Worm (Caenorhabditis elegans) whole organism, L4 larva: ENCODE results near the gene dct-1.
A peak's percentile ranks its signal among the peaks of the same experiment; 100 is the strongest.

Source experiments
- F10B5.3 ChIP-seq: sonication (generic microtip); optimal IDR thresholded peaks from 2 replicates; lab custom pipeline; 2016; ENCODE audit warnings: mild to moderate bottlenecking, missing genetic modification characterization, missing compliant biosample characterization
- F26F4.8 ChIP-seq: fragments of 200-800 bp; sonication (Bioruptor generic); conservative IDR thresholded peaks from 2 replicates; pipeline ENCODE4 v1.3.6; 2022; ENCODE audit warnings: missing genetic modification characterization, missing compliant biosample characterization
- F37D6.2 ChIP-seq: sonication (generic microtip); optimal IDR thresholded peaks from 2 replicates; lab custom pipeline; 2016; ENCODE audit warnings: mild to moderate bottlenecking, missing genetic modification characterization, missing compliant biosample characterization
- R02D3.7 ChIP-seq: fragments of 150-350 bp; sonication (generic microtip); optimal IDR thresholded peaks from 3 replicates; lab custom pipeline; 2014; ENCODE audit warnings: missing biosample characterization, missing genetic modification characterization
- Y48G9A.11 ChIP-seq: fragments of 200-800 bp; sonication (Bioruptor generic); IDR thresholded peaks from 2 replicates; pipeline ENCODE4 v1.3.6; 2022; ENCODE audit warnings: missing genetic modification reagents, missing genetic modification characterization, missing compliant biosample characterization
- Y75B8A.6 ChIP-seq: fragments of 200-800 bp; sonication (Bioruptor generic); IDR thresholded peaks from 2 replicates; pipeline ENCODE4 v1.3.6; 2022; ENCODE audit warnings: missing genetic modification reagents, missing genetic modification characterization, missing compliant biosample characterization
- aha-1 ChIP-seq: fragments of 150-350 bp; peaks from one replicate; lab custom pipeline; 2014; ENCODE audit warnings: missing biosample characterization, missing genetic modification characterization
- attf-4 ChIP-seq: sonication (generic microtip); optimal IDR thresholded peaks from 3 replicates; lab custom pipeline; 2017; ENCODE audit warnings: missing biosample characterization, missing genetic modification characterization
- ceh-28 ChIP-seq: fragments of 150-350 bp; optimal IDR thresholded peaks from 2 replicates; lab custom pipeline; 2014; ENCODE audit warnings: missing biosample characterization, missing genetic modification reagents, missing genetic modification characterization
- ceh-82 ChIP-seq: sonication (generic microtip); optimal IDR thresholded peaks from 2 replicates; lab custom pipeline; 2017; ENCODE audit warnings: missing biosample characterization, missing genetic modification characterization
- ctbp-1 ChIP-seq: fragments of 200-800 bp; sonication (Bioruptor generic); IDR thresholded peaks from 2 replicates; pipeline ENCODE4 v1.3.6; 2022; ENCODE audit warnings: missing genetic modification reagents, missing genetic modification characterization, missing compliant biosample characterization
- daf-16 ChIP-seq, 3 experiments: sonication (generic microtip); optimal IDR thresholded peaks; 2 replicates each; lab custom pipeline; 2016 to 2017; ENCODE audit warnings: missing genetic modification characterization in 3 of 3, missing genetic modification reagents in 3 of 3, mild to moderate bottlenecking in 2 of 3, missing compliant biosample characterization in 2 of 3, missing biosample characterization in 1 of 3, moderate library complexity in 1 of 3
- daf-19 ChIP-seq: fragments of 200-800 bp; sonication (Bioruptor generic); conservative IDR thresholded peaks from 2 replicates; pipeline ENCODE4 v1.3.6; 2022; ENCODE audit warnings: missing genetic modification characterization, missing compliant biosample characterization
- dmd-6 ChIP-seq: fragments of 200-800 bp; sonication (Bioruptor generic); IDR thresholded peaks from 2 replicates; pipeline ENCODE4 v1.3.6; 2022; ENCODE audit warnings: missing genetic modification reagents, missing genetic modification characterization, missing compliant biosample characterization
- dmd-8 ChIP-seq: fragments of 200-800 bp; sonication (Bioruptor generic); IDR thresholded peaks from 2 replicates; pipeline ENCODE4 v1.3.6; 2022; ENCODE audit warnings: missing genetic modification characterization, missing compliant biosample characterization
- dmd-9 ChIP-seq: fragments of 200-800 bp; sonication (Bioruptor generic); IDR thresholded peaks from 2 replicates; pipeline ENCODE4 v1.3.6; 2022; ENCODE audit warnings: missing genetic modification reagents, missing genetic modification characterization, missing compliant biosample characterization
- egl-43 ChIP-seq: fragments of 200-800 bp; sonication (Bioruptor generic); IDR thresholded peaks from 2 replicates; pipeline ENCODE4 v1.3.6; 2022; ENCODE audit warnings: missing genetic modification reagents, missing genetic modification characterization, missing compliant biosample characterization
- hif-1 ChIP-seq, 2 experiments: sonication (generic microtip); optimal IDR thresholded peaks; 2 replicates each; lab custom pipeline; 2016 to 2017; ENCODE audit warnings: missing compliant biosample characterization in 2 of 2, missing genetic modification characterization in 2 of 2, missing genetic modification reagents in 2 of 2, missing genotype in 2 of 2, mild to moderate bottlenecking in 1 of 2
- hlh-11 ChIP-seq: fragments of 200-800 bp; sonication (Bioruptor generic); optimal IDR thresholded peaks from 2 replicates; lab custom pipeline; 2018; ENCODE audit warnings: mild to moderate bottlenecking, missing genetic modification characterization, missing compliant biosample characterization
- lin-1 ChIP-seq: fragments of 200-800 bp; sonication (Bioruptor generic); IDR thresholded peaks from 2 replicates; pipeline ENCODE4 v1.3.6; 2022; ENCODE audit warnings: missing genetic modification reagents, missing genetic modification characterization, missing compliant biosample characterization
- lin-13 ChIP-seq: fragments of 150-350 bp; optimal IDR thresholded peaks from 2 replicates; lab custom pipeline; 2014; ENCODE audit warnings: missing biosample characterization, missing genetic modification reagents, missing genetic modification characterization
- lin-29 ChIP-seq: fragments of 200-800 bp; sonication (Bioruptor generic); IDR thresholded peaks from 2 replicates; pipeline ENCODE4 v1.3.6; 2022; ENCODE audit warnings: missing genetic modification reagents, missing genetic modification characterization, missing compliant biosample characterization
- lir-3 ChIP-seq: sonication (generic microtip); optimal IDR thresholded peaks from 2 replicates; lab custom pipeline; 2016; ENCODE audit warnings: mild to moderate bottlenecking, missing genetic modification characterization, missing compliant biosample characterization
- mep-1 ChIP-seq: fragments of 150-350 bp; sonication (generic microtip); optimal IDR thresholded peaks from 3 replicates; lab custom pipeline; 2014; ENCODE audit warnings: missing biosample characterization, missing genetic modification characterization
- mes-2 ChIP-seq: sonication (generic microtip); optimal IDR thresholded peaks from 2 replicates; lab custom pipeline; 2016; ENCODE audit warnings: missing genotype, mild to moderate bottlenecking, missing genetic modification characterization, missing compliant biosample characterization; ENCODE audit not compliant: poor library complexity, severe bottlenecking
- mxl-2 ChIP-seq: fragments of 200-800 bp; sonication (Bioruptor generic); conservative IDR thresholded peaks from 2 replicates; pipeline ENCODE4 v1.3.6; 2022; ENCODE audit warnings: missing genetic modification reagents, missing genetic modification characterization, missing compliant biosample characterization
- mxl-3 ChIP-seq: fragments of 200-800 bp; sonication (Bioruptor generic); optimal IDR thresholded peaks from 2 replicates; lab custom pipeline; 2018; ENCODE audit warnings: mild to moderate bottlenecking, missing genetic modification characterization, missing compliant biosample characterization
- nhr-102 ChIP-seq: sonication (generic microtip); optimal IDR thresholded peaks from 2 replicates; lab custom pipeline; 2016; ENCODE audit warnings: mild to moderate bottlenecking, missing genetic modification characterization, moderate library complexity, missing compliant biosample characterization
- nhr-111 ChIP-seq: fragments of 200-800 bp; sonication (Bioruptor generic); optimal IDR thresholded peaks from 2 replicates; lab custom pipeline; 2018; ENCODE audit warnings: mild to moderate bottlenecking, missing genetic modification characterization, missing compliant biosample characterization
- nhr-237 ChIP-seq: sonication (generic microtip); optimal IDR thresholded peaks from 2 replicates; lab custom pipeline; 2017; ENCODE audit warnings: missing biosample characterization, missing genetic modification characterization
- nhr-48 ChIP-seq: sonication (generic microtip); optimal IDR thresholded peaks from 2 replicates; lab custom pipeline; 2016; ENCODE audit warnings: mild to moderate bottlenecking, missing genetic modification characterization, missing compliant biosample characterization
- nhr-76 ChIP-seq: fragments of 150-350 bp; optimal IDR thresholded peaks from 2 replicates; lab custom pipeline; 2014; ENCODE audit warnings: missing biosample characterization, missing genetic modification characterization
- nhr-77 ChIP-seq: fragments of 150-350 bp; optimal IDR thresholded peaks from 2 replicates; lab custom pipeline; 2014; ENCODE audit warnings: missing biosample characterization, missing genetic modification characterization
- pha-4 ChIP-seq, 2 experiments: fragments of 150-350 bp in 1 of 2; fragments of 200-800 bp in 1 of 2; sonication (Bioruptor generic) in 1 of 2; IDR thresholded peaks in 1 of 2; optimal IDR thresholded peaks in 1 of 2; 2 replicates each; pipeline versions ENCODE4 v1.3.6 to Lab custom; 2014 to 2022; ENCODE audit warnings: missing genetic modification characterization in 2 of 2, missing genetic modification reagents in 2 of 2, missing biosample characterization in 1 of 2, missing compliant biosample characterization in 1 of 2
- php-3 ChIP-seq: fragments of 200-800 bp; sonication (Bioruptor generic); IDR thresholded peaks from 2 replicates; pipeline ENCODE4 v1.3.6; 2022; ENCODE audit warnings: missing genetic modification reagents, missing genetic modification characterization, missing compliant biosample characterization
- pqm-1 ChIP-seq: sonication (generic microtip); optimal IDR thresholded peaks from 2 replicates; lab custom pipeline; 2017; ENCODE audit warnings: missing biosample characterization, missing genetic modification characterization
- saeg-2 ChIP-seq: fragments of 200-800 bp; sonication (Bioruptor generic); IDR thresholded peaks from 2 replicates; pipeline ENCODE4 v1.3.6; 2022; ENCODE audit warnings: missing genetic modification reagents, missing genetic modification characterization, missing compliant biosample characterization
- skn-1 ChIP-seq: fragments of 150-350 bp; optimal IDR thresholded peaks from 2 replicates; lab custom pipeline; 2014; ENCODE audit warnings: missing biosample characterization, missing genetic modification characterization
- spr-1 ChIP-seq: sonication (generic microtip); optimal IDR thresholded peaks from 2 replicates; lab custom pipeline; 2016; ENCODE audit warnings: mild to moderate bottlenecking, missing genetic modification characterization, missing compliant biosample characterization
- spr-3 ChIP-seq: fragments of 200-800 bp; sonication (Bioruptor generic); optimal IDR thresholded peaks from 2 replicates; lab custom pipeline; 2018; ENCODE audit warnings: mild to moderate bottlenecking, missing genetic modification characterization, missing compliant biosample characterization
- tag-97 ChIP-seq: fragments of 200-800 bp; sonication (Bioruptor generic); IDR thresholded peaks from 2 replicates; pipeline ENCODE4 v1.3.6; 2022; ENCODE audit warnings: missing genetic modification characterization, missing compliant biosample characterization
- tra-1 ChIP-seq: fragments of 200-800 bp; sonication (Bioruptor generic); IDR thresholded peaks from 2 replicates; pipeline ENCODE4 v1.3.6; 2022; ENCODE audit warnings: missing genetic modification reagents, missing genetic modification characterization, missing compliant biosample characterization
- unc-39 ChIP-seq: sonication (generic microtip); optimal IDR thresholded peaks from 2 replicates; lab custom pipeline; 2017; ENCODE audit warnings: missing biosample characterization, missing genetic modification characterization
- unc-62 ChIP-seq, 3 experiments: fragments of 150-350 bp in 1 of 3; sonication (generic microtip); optimal IDR thresholded peaks in 2 of 3; peaks in 1 of 3; 1 replicate in 1 of 3; 2 replicates in 2 of 3; lab custom pipeline; 2014 to 2017; ENCODE audit warnings: missing biosample characterization in 3 of 3, missing genetic modification characterization in 3 of 3, missing genetic modification reagents in 3 of 3, missing genotype in 1 of 3
- vab-7 ChIP-seq: fragments of 200-800 bp; sonication (Bioruptor generic); IDR thresholded peaks from 2 replicates; pipeline ENCODE4 v1.3.6; 2022; ENCODE audit warnings: missing genetic modification reagents, missing genetic modification characterization, missing compliant biosample characterization
- zag-1 ChIP-seq: fragments of 150-350 bp; optimal IDR thresholded peaks from 2 replicates; lab custom pipeline; 2014; ENCODE audit warnings: missing biosample characterization, missing genetic modification characterization
- zfp-3 ChIP-seq: fragments of 200-800 bp; sonication (Bioruptor generic); conservative IDR thresholded peaks from 2 replicates; pipeline ENCODE4 v1.3.6; 2022; ENCODE audit warnings: missing genetic modification reagents, missing genetic modification characterization, missing compliant biosample characterization
- ztf-11 ChIP-seq: fragments of 150-350 bp; optimal IDR thresholded peaks from 2 replicates; lab custom pipeline; 2014; ENCODE audit warnings: missing biosample characterization, missing genetic modification characterization
- ztf-7 ChIP-seq: fragments of 150-350 bp; optimal IDR thresholded peaks from 2 replicates; lab custom pipeline; 2014; ENCODE audit warnings: missing biosample characterization, missing genetic modification characterization

Gene dct-1

ce11 chrX:7945438-7945837 lies 8.7 kb upstream of the dct-1 start:
- peak in 1 of 2 experiments; percentile 29 for TF ChIP-seq daf-16 (GFP tag; optimal IDR thresholded peaks at IDR 0.05; lab: Kevin White, UChicago)
- no peak for TF ChIP-seq daf-16 (tag; optimal IDR thresholded peaks at IDR 0.05; lab: Kevin White, UChicago)
- no peak for TF ChIP-seq skn-1 (tag; lab: Kevin White, UChicago)
- TF ChIP-seq hlh-11 (tag; lab: Kevin White, UChicago), result peak; percentile 17
- TF ChIP-seq F37D6.2, result no peak
- no peak for TF ChIP-seq Y48G9A.11
- TF ChIP-seq tag-97 (GFP tag; lab: Robert Waterston, UW), result no peak
- no peak for TF ChIP-seq pqm-1
- no peak for TF ChIP-seq mxl-2 (GFP tag; lab: Robert Waterston, UW)
- TF ChIP-seq zfp-3 (GFP tag; lab: Robert Waterston, UW), result no peak
- TF ChIP-seq Y75B8A.6 (GFP tag; lab: Robert Waterston, UW), result no peak
- TF ChIP-seq attf-4 (tag; lab: Kevin White, UChicago), result no peak
- TF ChIP-seq aha-1 (tag; lab: Kevin White, UChicago), result peak; percentile 30
- no peak for TF ChIP-seq mes-2 (tag; lab: Kevin White, UChicago)
- TF ChIP-seq F10B5.3 (tag; lab: Kevin White, UChicago), result no peak

ce11 chrX:7951578-7951977 lies 2.6 kb upstream of the dct-1 start:
- TF ChIP-seq ctbp-1 (GFP tag; lab: Robert Waterston, UW) (peak; percentile 83), spr-3 (GFP tag; lab: Kevin White, UChicago) (no peak), lir-3 (tag; lab: Kevin White, UChicago) (no peak), dmd-6 (GFP tag; lab: Robert Waterston, UW) (peak; percentile 92), ceh-82 (tag; lab: Kevin White, UChicago) (no peak), mxl-3 (GFP tag; lab: Kevin White, UChicago) (peak; percentile 81), ztf-7 (tag; lab: Kevin White, UChicago) (peak; percentile 61), hif-1 (tag; optimal IDR thresholded peaks at IDR 0.05; lab: Kevin White, UChicago) (peak; percentile 48 to 91), unc-62 (GFP tag; optimal IDR thresholded peaks at IDR 0.05 in 1 of 2; lab: Kevin White, UChicago) (peak in 1 of 2 experiments; percentile 99), unc-62 (tag; optimal IDR thresholded peaks at IDR 0.05; lab: Kevin White, UChicago) (no peak), nhr-77 (no peak), lin-29 (0 out of 2 replicates have a peak, but pooled peaks have one; percentile 40), F26F4.8 (no peak), tag-97 (GFP tag; lab: Robert Waterston, UW) (no peak), tra-1 (peak; percentile 77; the same call in 1 of the 2 replicates), nhr-76 (tag; lab: Kevin White, UChicago) (no peak), ceh-28 (tag; lab: Kevin White, UChicago) (peak; percentile 25), R02D3.7 (tag; lab: Kevin White, UChicago) (no peak), dmd-9 (GFP tag; lab: Robert Waterston, UW) (no peak), egl-43 (peak; percentile 82), daf-19 (GFP tag; lab: Robert Waterston, UW) (no peak), mep-1 (tag; lab: Kevin White, UChicago) (peak; percentile 82), nhr-111 (no peak), saeg-2 (GFP tag; lab: Robert Waterston, UW) (0 out of 2 replicates have a peak, but pooled peaks have one; percentile 67), ztf-11 (tag; lab: Kevin White, UChicago) (no peak), nhr-102 (tag; lab: Kevin White, UChicago) (peak; percentile 53), pha-4 (GFP tag; IDR thresholded peaks at IDR 0.05; lab: Robert Waterston, UW) (no peak), pha-4 (tag; optimal IDR thresholded peaks at IDR 0.05; lab: Kevin White, UChicago) (no peak), lin-13 (GFP tag; lab: Kevin White, UChicago) (no peak), unc-39 (tag; lab: Kevin White, UChicago) (no peak), zag-1 (no peak), nhr-48 (tag; lab: Kevin White, UChicago) (peak; percentile 54), lin-1 (GFP tag; lab: Robert Waterston, UW) (no peak), dmd-8 (GFP tag; lab: Robert Waterston, UW) (no peak), php-3 (GFP tag; lab: Robert Waterston, UW) (peak; percentile 78), nhr-237 (tag; lab: Kevin White, UChicago) (no peak), vab-7 (GFP tag; lab: Robert Waterston, UW) (peak; percentile 40; the same call in 1 of the 2 replicates), spr-1 (peak; percentile 48)
